Worm (Caenorhabditis elegans) whole organism, L4 larva: Measurements from ENCODE around the gene srw-99.
A peak's percentile ranks its signal among the peaks of the same experiment; 100 is the strongest.

ENCODE experiments used
- D1046.2 ChIP-seq: fragments of 200-800 bp; sonication (Bioruptor generic); IDR thresholded peaks from 2 replicates; pipeline ENCODE4 v1.3.6; 2022; ENCODE audit warnings: missing genetic modification characterization, missing compliant biosample characterization
- F26F4.8 ChIP-seq: fragments of 200-800 bp; sonication (Bioruptor generic); conservative IDR thresholded peaks from 2 replicates; pipeline ENCODE4 v1.3.6; 2022; ENCODE audit warnings: missing genetic modification characterization, missing compliant biosample characterization
- F44E2.7 ChIP-seq: fragments of 200-800 bp; sonication (Bioruptor generic); IDR thresholded peaks from 2 replicates; pipeline ENCODE4 v2.1.2; 2022; ENCODE audit warnings: missing genetic modification characterization, missing compliant biosample characterization
- T20F7.1 ChIP-seq: fragments of 200-800 bp; sonication (Bioruptor generic); optimal IDR thresholded peaks from 2 replicates; lab custom pipeline; 2018; ENCODE audit warnings: mild to moderate bottlenecking, missing genetic modification characterization, missing compliant biosample characterization
- T26A8.4 ChIP-seq: fragments of 200-800 bp; sonication (Bioruptor generic); IDR thresholded peaks from 2 replicates; pipeline ENCODE4 v1.3.6; 2022; ENCODE audit warnings: missing genetic modification characterization, missing compliant biosample characterization
- Y48G9A.11 ChIP-seq: fragments of 200-800 bp; sonication (Bioruptor generic); IDR thresholded peaks from 2 replicates; pipeline ENCODE4 v1.3.6; 2022; ENCODE audit warnings: missing genetic modification reagents, missing genetic modification characterization, missing compliant biosample characterization
- Y5F2A.4 ChIP-seq: fragments of 200-800 bp; sonication (Bioruptor generic); optimal IDR thresholded peaks from 2 replicates; lab custom pipeline; 2018; ENCODE audit warnings: mild to moderate bottlenecking, missing genetic modification characterization, missing compliant biosample characterization
- Y75B8A.6 ChIP-seq: fragments of 200-800 bp; sonication (Bioruptor generic); IDR thresholded peaks from 2 replicates; pipeline ENCODE4 v1.3.6; 2022; ENCODE audit warnings: missing genetic modification reagents, missing genetic modification characterization, missing compliant biosample characterization
- ZK337.2 ChIP-seq: fragments of 200-800 bp; sonication (Bioruptor generic); IDR thresholded peaks from 2 replicates; pipeline ENCODE4 v1.3.6; 2022; ENCODE audit warnings: missing genetic modification reagents, missing genetic modification characterization, missing compliant biosample characterization
- arid-1 ChIP-seq: fragments of 200-800 bp; sonication (Bioruptor generic); conservative IDR thresholded peaks from 2 replicates; pipeline ENCODE4 v1.3.6; 2022; ENCODE audit warnings: missing genetic modification reagents, missing genetic modification characterization, missing compliant biosample characterization
- ceh-44 ChIP-seq: fragments of 200-800 bp; sonication (Bioruptor generic); IDR thresholded peaks from 2 replicates; pipeline ENCODE4 v1.3.6; 2022; ENCODE audit warnings: missing genetic modification reagents, missing genetic modification characterization, missing compliant biosample characterization
- ceh-82 ChIP-seq: sonication (generic microtip); optimal IDR thresholded peaks from 2 replicates; lab custom pipeline; 2017; ENCODE audit warnings: missing biosample characterization, missing genetic modification characterization
- ces-1 ChIP-seq: fragments of 150-350 bp; sonication (generic microtip); optimal IDR thresholded peaks from 4 replicates; lab custom pipeline; 2014; ENCODE audit warnings: missing biosample characterization, missing genetic modification reagents, missing genetic modification characterization
- daf-8 ChIP-seq: fragments of 200-800 bp; sonication (Bioruptor generic); IDR thresholded peaks from 2 replicates; pipeline ENCODE4 v1.3.6; 2022; ENCODE audit warnings: missing genetic modification characterization, missing compliant biosample characterization
- dmd-9 ChIP-seq: fragments of 200-800 bp; sonication (Bioruptor generic); IDR thresholded peaks from 2 replicates; pipeline ENCODE4 v1.3.6; 2022; ENCODE audit warnings: missing genetic modification reagents, missing genetic modification characterization, missing compliant biosample characterization
- duxl-1 ChIP-seq: sonication (generic microtip); optimal IDR thresholded peaks from 2 replicates; lab custom pipeline; 2016; ENCODE audit warnings: mild to moderate bottlenecking, missing genetic modification characterization, moderate library complexity, missing compliant biosample characterization; ENCODE audit not compliant: poor library complexity
- egl-43 ChIP-seq: fragments of 200-800 bp; sonication (Bioruptor generic); IDR thresholded peaks from 2 replicates; pipeline ENCODE4 v1.3.6; 2022; ENCODE audit warnings: missing genetic modification reagents, missing genetic modification characterization, missing compliant biosample characterization
- hmg-1.1 ChIP-seq: fragments of 200-800 bp; sonication (Bioruptor generic); IDR thresholded peaks from 2 replicates; pipeline ENCODE4 v1.3.6; 2022; ENCODE audit warnings: missing genetic modification reagents, missing genetic modification characterization, missing compliant biosample characterization
- lim-7 ChIP-seq: fragments of 200-800 bp; sonication (Bioruptor generic); IDR thresholded peaks from 2 replicates; pipeline ENCODE4 v1.3.6; 2022; ENCODE audit warnings: missing genetic modification characterization, missing compliant biosample characterization
- lin-13 ChIP-seq: fragments of 150-350 bp; optimal IDR thresholded peaks from 2 replicates; lab custom pipeline; 2014; ENCODE audit warnings: missing biosample characterization, missing genetic modification reagents, missing genetic modification characterization
- lin-29 ChIP-seq: fragments of 200-800 bp; sonication (Bioruptor generic); IDR thresholded peaks from 2 replicates; pipeline ENCODE4 v1.3.6; 2022; ENCODE audit warnings: missing genetic modification reagents, missing genetic modification characterization, missing compliant biosample characterization
- madf-5 ChIP-seq, 2 experiments: fragments of 200-800 bp; sonication (Bioruptor generic); IDR thresholded peaks; 2 replicates each; pipeline ENCODE4 v1.3.6; 2022; ENCODE audit warnings: missing compliant biosample characterization in 2 of 2, missing genetic modification characterization in 2 of 2
- mdt-29 ChIP-seq: fragments of 200-800 bp; sonication (Bioruptor generic); IDR thresholded peaks from 2 replicates; pipeline ENCODE4 v1.3.6; 2022; ENCODE audit warnings: missing genetic modification reagents, missing genetic modification characterization, missing compliant biosample characterization
- nhr-28 ChIP-seq: fragments of 150-350 bp; optimal IDR thresholded peaks from 2 replicates; lab custom pipeline; 2014; ENCODE audit warnings: missing biosample characterization, missing genetic modification characterization
- nhr-77 ChIP-seq: fragments of 150-350 bp; optimal IDR thresholded peaks from 2 replicates; lab custom pipeline; 2014; ENCODE audit warnings: missing biosample characterization, missing genetic modification characterization
- php-3 ChIP-seq: fragments of 200-800 bp; sonication (Bioruptor generic); IDR thresholded peaks from 2 replicates; pipeline ENCODE4 v1.3.6; 2022; ENCODE audit warnings: missing genetic modification reagents, missing genetic modification characterization, missing compliant biosample characterization
- saeg-2 ChIP-seq: fragments of 200-800 bp; sonication (Bioruptor generic); IDR thresholded peaks from 2 replicates; pipeline ENCODE4 v1.3.6; 2022; ENCODE audit warnings: missing genetic modification reagents, missing genetic modification characterization, missing compliant biosample characterization
- tag-97 ChIP-seq: fragments of 200-800 bp; sonication (Bioruptor generic); IDR thresholded peaks from 2 replicates; pipeline ENCODE4 v1.3.6; 2022; ENCODE audit warnings: missing genetic modification characterization, missing compliant biosample characterization
- zfp-3 ChIP-seq: fragments of 200-800 bp; sonication (Bioruptor generic); conservative IDR thresholded peaks from 2 replicates; pipeline ENCODE4 v1.3.6; 2022; ENCODE audit warnings: missing genetic modification reagents, missing genetic modification characterization, missing compliant biosample characterization
- zip-2 ChIP-seq: fragments of 150-350 bp; optimal IDR thresholded peaks from 2 replicates; lab custom pipeline; 2014; ENCODE audit warnings: missing biosample characterization, missing genetic modification characterization

srw-99 gene

DNA sequence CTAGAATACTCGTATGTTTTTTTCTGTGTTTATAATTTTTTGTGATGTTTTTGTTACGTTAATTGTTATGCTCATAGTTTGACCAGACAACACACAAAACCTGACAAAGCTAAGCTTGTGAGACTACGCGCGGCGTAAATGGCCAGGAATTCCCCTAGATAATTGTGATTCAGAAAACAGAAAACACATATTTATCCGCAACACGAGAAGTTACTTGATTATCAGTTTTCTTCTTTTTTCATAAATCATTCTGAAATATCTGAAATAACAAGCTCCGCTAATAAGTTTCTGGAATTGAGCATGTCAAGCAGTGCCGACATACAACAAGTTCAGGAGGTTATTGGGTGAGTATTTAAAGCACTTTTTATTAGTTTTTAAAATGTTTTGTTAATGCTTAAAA, 2.4 kb downstream of the srw-99 start, which contains the start of gene srw-100:
Gene srw-100 (plus strand): TSS at position 301 of the 400 bp plus-strand sequence.
- TF ChIP-seq lin-13 (no peak), T26A8.4 (no peak), Y5F2A.4 (GFP tag; lab: Kevin White, UChicago) (no peak), arid-1 (GFP tag; lab: Robert Waterston, UW) (no peak), T20F7.1 (GFP tag; lab: Kevin White, UChicago) (no peak), nhr-77 (tag; lab: Kevin White, UChicago) (no peak)

- TF ChIP-seq F26F4.8 (0 out of 2 replicates have a peak, but pooled peaks have one; percentile 12), tag-97 (GFP tag; lab: Robert Waterston, UW) (0 out of 2 replicates have a peak, but pooled peaks have one; percentile 57), dmd-9 (GFP tag; lab: Robert Waterston, UW) (0 out of 2 replicates have a peak, but pooled peaks have one; percentile 34), D1046.2 (GFP tag; lab: Robert Waterston, UW) (peak; percentile 70; the same call in 1 of the 2 replicates), madf-5 (GFP tag; IDR thresholded peaks at IDR 0.05; lab: Robert Waterston, UW) (0 out of 4 replicates have a peak, but pooled peaks of 1 of the 2 experiments have one; percentile 51)
Measured at ce11 chrV:1712471-1712870, 3.9 kb downstream of the srw-99 start.

DNA sequence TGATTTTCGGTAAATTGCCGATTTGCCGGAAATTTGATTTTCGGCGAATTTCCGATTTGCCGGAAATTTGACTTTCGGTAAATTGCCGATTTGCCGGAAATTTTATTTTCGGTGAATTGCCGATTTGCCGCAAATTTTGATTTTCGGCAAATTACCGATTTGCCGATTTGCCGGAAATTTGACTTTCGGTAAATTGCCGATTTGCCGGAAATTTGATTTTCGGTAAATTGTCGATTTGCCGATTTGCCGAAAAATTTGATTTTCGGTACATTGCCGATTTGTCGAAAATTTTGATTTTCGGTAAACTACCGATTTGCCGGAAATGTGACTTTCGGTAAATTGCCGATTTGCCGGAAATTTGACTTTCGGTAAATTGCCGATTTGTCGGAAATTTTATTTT, 5.2 kb downstream of the srw-99 start:
- TF ChIP-seq madf-5 (GFP tag; IDR thresholded peaks at IDR 0.05; lab: Robert Waterston, UW): peak in 1 of 2 experiments; percentile 93; a peak in 2 of 4 replicates
- TF ChIP-seq egl-43 (GFP tag; lab: Robert Waterston, UW): peak; percentile 84
- peak; percentile 58; the same call in 1 of the 2 replicates for TF ChIP-seq mdt-29 (GFP tag; lab: Robert Waterston, UW)
- TF ChIP-seq F26F4.8: peak; percentile 86
- peak; percentile 47; the same call in 1 of the 2 replicates for TF ChIP-seq lin-29 (GFP tag; lab: Robert Waterston, UW)
- TF ChIP-seq F44E2.7: peak; percentile 92; the same call in 1 of the 2 replicates
- TF ChIP-seq php-3 (GFP tag; lab: Robert Waterston, UW): peak; percentile 24; the same call in 1 of the 2 replicates
- TF ChIP-seq D1046.2 (GFP tag; lab: Robert Waterston, UW): peak; percentile 26; the same call in 1 of the 2 replicates
- TF ChIP-seq Y48G9A.11: peak; percentile 47; the same call in 1 of the 2 replicates
- TF ChIP-seq lim-7: peak; percentile 8; the same call in 1 of the 2 replicates
- 0 out of 2 replicates have a peak, but pooled peaks have one; percentile 28 for TF ChIP-seq daf-8
- 0 out of 2 replicates have a peak, but pooled peaks have one; percentile 28 for TF ChIP-seq zfp-3 (GFP tag; lab: Robert Waterston, UW)
- TF ChIP-seq ceh-44: 0 out of 2 replicates have a peak, but pooled peaks have one; percentile 31
- 0 out of 2 replicates have a peak, but pooled peaks have one; percentile 28 for TF ChIP-seq Y75B8A.6 (GFP tag; lab: Robert Waterston, UW)
- TF ChIP-seq ZK337.2: peak; percentile 6; the same call in 1 of the 2 replicates
- 0 out of 2 replicates have a peak, but pooled peaks have one; percentile 57 for TF ChIP-seq tag-97 (GFP tag; lab: Robert Waterston, UW)
- TF ChIP-seq saeg-2: peak; percentile 66

DNA sequence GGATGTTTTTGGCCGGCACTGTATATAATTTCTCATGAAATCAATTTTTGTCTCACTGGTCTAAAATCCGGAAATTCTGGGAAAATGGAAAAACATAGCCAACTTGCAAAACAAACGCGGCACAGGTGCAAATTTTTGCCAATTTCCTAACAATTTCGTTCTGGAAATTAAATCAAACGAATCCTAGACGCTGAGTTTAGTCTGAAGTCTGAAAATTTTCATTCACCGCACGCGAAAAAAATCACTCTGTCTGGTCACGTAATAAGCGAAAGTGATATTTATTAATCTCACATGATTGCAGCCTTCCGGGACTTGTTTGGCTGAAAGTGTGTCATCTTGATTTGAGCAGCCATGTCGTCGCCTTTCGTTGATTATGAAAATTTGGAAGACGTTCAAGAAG, 8.4 kb downstream of the srw-99 start, which contains the start of gene srw-103:
Gene srw-103 (plus strand): TSS at position 301 of the 400 bp plus-strand sequence.
- TF ChIP-seq ces-1 (GFP tag; lab: Kevin White, UChicago): no peak
- TF ChIP-seq, all 104 proteins: peak for 0

DNA sequence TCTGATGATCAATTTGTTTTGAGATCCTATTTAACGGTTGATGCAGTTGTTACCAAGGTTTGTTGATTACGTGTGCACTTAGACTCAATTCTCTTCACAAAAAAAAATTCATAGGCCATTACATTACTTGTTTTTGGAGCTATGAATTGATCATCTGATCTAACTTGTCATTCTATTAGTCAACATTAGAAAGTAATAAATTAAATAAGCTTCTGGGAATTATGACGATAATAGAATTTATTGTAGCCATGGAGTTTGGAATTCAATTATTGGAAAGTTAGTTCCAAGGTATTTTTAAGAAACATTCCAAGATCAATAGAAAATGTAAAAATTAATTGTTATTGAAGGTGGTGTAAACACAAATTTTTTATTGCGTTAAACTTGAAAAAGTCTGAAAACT, 9.7 kb downstream of the srw-99 start:
- TF ChIP-seq nhr-28 (no peak), hmg-1.1 (GFP tag; lab: Robert Waterston, UW) (no peak), ceh-82 (tag; lab: Kevin White, UChicago) (no peak), duxl-1 (no peak), zip-2 (tag; lab: Kevin White, UChicago) (no peak), ces-1 (GFP tag; lab: Kevin White, UChicago) (peak; percentile 5), tag-97 (GFP tag; lab: Robert Waterston, UW) (no peak)
- TF ChIP-seq, all 104 proteins: peak for 1
